Fruit fly (Drosophila melanogaster): ENCODE results near the gene CG2698.

Gene CG2698

dm6 chr3R:8013121-8014009, 12.0 kb downstream of the CG2698 start, which contains the start of the genes CG10435 and Pbp95 (continued):
- TF ChIP-seq Fer3 (tag; optimal IDR thresholded peaks at IDR 0.05) (peak; percentile 21), CG31441 (GFP tag; IDR thresholded peaks at IDR 0.05) (no peak), cas (GFP tag; IDR thresholded peaks at IDR 0.05) (peak; percentile 61), hb (GFP tag; IDR thresholded peaks at IDR 0.05; ENCODE audit: partially characterized antibody) (peak; percentile 62; the same call in 1 of the 3 replicates), seq (GFP tag; IDR thresholded peaks at IDR 0.05) (peak; percentile 33; the same call in 1 of the 2 replicates), sd (tag; optimal IDR thresholded peaks at IDR 0.05) (no peak), ERR (GFP tag; optimal IDR thresholded peaks at IDR 0.05) (no peak), insv (GFP tag; optimal IDR thresholded peaks at IDR 0.05) (peak in 1 of 2 experiments; percentile 32), rib (GFP tag; IDR thresholded peaks at IDR 0.05) (peak; percentile 76), unpg (GFP tag; optimal IDR thresholded peaks at IDR 0.05) (no peak), org-1 (GFP tag; optimal IDR thresholded peaks at IDR 0.05) (no peak), CG14014 (GFP tag; IDR thresholded peaks at IDR 0.05) (peak; percentile 38; the same call in 1 of the 2 replicates), Doc3 (GFP tag; IDR thresholded peaks at IDR 0.05; ENCODE audit: partially characterized antibody) (peak; percentile 66), luna (GFP tag; optimal IDR thresholded peaks at IDR 0.05) (no peak), CG13775 (GFP tag; optimal IDR thresholded peaks at IDR 0.05) (peak; percentile 56), Dbx (GFP tag; IDR thresholded peaks at IDR 0.05) (peak; percentile 67; the same call in 1 of the 3 replicates), CG30431 (GFP tag; optimal IDR thresholded peaks at IDR 0.05) (peak; percentile 7), fd102C (GFP tag; optimal IDR thresholded peaks at IDR 0.05) (no peak), CG14441 (GFP tag; IDR thresholded peaks at IDR 0.05) (peak; percentile 47), CG11247 (GFP tag; IDR thresholded peaks at IDR 0.05) (peak; percentile 51; the same call in 1 of the 2 replicates), CG8089 (GFP tag; optimal IDR thresholded peaks at IDR 0.05) (no peak), Aef1 (GFP tag; IDR thresholded peaks at IDR 0.05) (peak; percentile 68), CG2120 (GFP tag; optimal IDR thresholded peaks at IDR 0.05) (peak; percentile 73), Mrtf (GFP tag; IDR thresholded peaks at IDR 0.05) (0 out of 3 replicates have a peak, but pooled peaks have one; percentile 45), Ets97D (GFP tag; optimal IDR thresholded peaks at IDR 0.05) (peak; percentile 51), Antp (GFP tag; optimal IDR thresholded peaks at IDR 0.05) (peak; percentile 55), emc (GFP tag; optimal IDR thresholded peaks at IDR 0.05) (no peak), stwl (tag; optimal IDR thresholded peaks at IDR 0.05) (peak; percentile 13), sens (GFP tag) (peak; percentile 87), corto (GFP tag; optimal IDR thresholded peaks at IDR 0.05) (no peak), CG1832 (GFP tag; optimal IDR thresholded peaks at IDR 0.05) (no peak), Gsc (GFP tag; IDR thresholded peaks at IDR 0.05) (no peak), Nf-YC (tag; optimal IDR thresholded peaks at IDR 0.05) (peak; percentile 83), CG14860 (GFP tag; IDR thresholded peaks at IDR 0.05; ENCODE audit: partially characterized antibody) (peak; percentile 44; the same call in 1 of the 3 replicates), CTCF (GFP tag; optimal IDR thresholded peaks at IDR 0.05) (no peak), D19B (GFP tag; optimal IDR thresholded peaks at IDR 0.05) (peak; percentile 96), fu2 (GFP tag; optimal IDR thresholded peaks at IDR 0.05) (peak; percentile 40), CG4617 (GFP tag; optimal IDR thresholded peaks at IDR 0.05; ENCODE audit: borderline replicate concordance) (no peak), en (GFP tag; optimal IDR thresholded peaks at IDR 0.05) (no peak), CG3995 (GFP tag; optimal IDR thresholded peaks at IDR 0.05) (peak; percentile 57), CG8290 (GFP tag; optimal IDR thresholded peaks at IDR 0.05) (no peak), CG8290 (tag; optimal IDR thresholded peaks at IDR 0.05) (no peak), CG11696 (GFP tag; IDR thresholded peaks at IDR 0.05) (no peak), Tbp (GFP tag; optimal IDR thresholded peaks at IDR 0.05) (no peak), bcd (GFP tag; optimal IDR thresholded peaks at IDR 0.05) (peak; percentile 48), CG9932 (GFP tag; IDR thresholded peaks at IDR 0.05) (peak; percentile 79), CG7556 (GFP tag; optimal IDR thresholded peaks at IDR 0.05) (no peak), Sry-δ (GFP tag; optimal IDR thresholded peaks at IDR 0.05) (peak; percentile 84), D19A (tag; optimal IDR thresholded peaks at IDR 0.05) (peak; percentile 88), Rfx (GFP tag; IDR thresholded peaks at IDR 0.05) (peak; percentile 81), eyg (GFP tag; optimal IDR thresholded peaks at IDR 0.05) (no peak)

All from whole organism, embryonic.